Worm (Caenorhabditis elegans): ENCODE measurements around the gene tbc-2.

The tbc-2 gene

DNA sequence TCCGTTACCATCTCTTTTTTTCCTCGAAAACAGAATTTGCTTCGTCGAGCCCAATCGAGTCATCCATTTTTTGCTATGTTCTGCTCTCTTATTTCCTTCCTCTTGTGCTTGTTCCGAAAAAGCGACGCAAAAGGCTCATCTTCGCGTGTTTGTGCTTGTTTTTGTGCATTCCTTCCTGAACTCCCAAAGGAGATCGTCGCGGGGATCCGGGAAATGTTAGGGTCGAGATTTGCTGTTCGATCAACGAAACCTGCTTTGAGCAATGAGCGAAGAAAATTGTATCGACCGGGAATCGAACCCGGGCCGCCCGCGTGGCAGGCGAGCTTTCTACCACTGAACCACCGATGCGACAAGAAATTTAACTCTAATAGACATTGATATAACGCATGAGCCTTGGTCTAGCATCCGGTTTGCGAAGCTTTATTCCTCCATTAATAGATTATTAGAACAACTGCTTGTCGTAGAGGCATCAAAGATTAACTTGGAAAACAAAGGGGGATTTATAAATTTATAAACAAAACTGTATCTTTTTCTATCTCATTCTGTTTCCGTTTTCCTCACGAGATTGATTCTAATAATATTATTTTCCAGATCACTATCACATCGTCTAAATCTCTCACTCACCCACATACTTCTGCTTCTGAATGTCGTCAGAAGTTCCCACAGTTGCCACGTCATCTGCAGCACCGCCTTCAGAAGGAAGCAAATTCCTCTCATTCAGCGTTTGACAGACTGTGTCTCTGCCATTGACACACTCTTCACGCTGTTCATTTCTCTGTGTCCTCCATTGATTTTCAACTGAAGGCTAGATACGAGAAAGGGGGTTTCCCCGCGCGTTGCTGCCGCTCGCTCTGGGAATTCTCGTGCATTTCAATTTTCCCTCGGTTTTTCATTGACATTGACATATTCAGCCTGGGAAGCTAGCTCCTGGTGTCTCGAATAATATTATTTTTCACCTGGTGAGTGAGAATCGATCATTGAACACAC, 45.0 kb downstream of the tbc-2 start, which contains the start of gene K05F1.6 (continued):
- TF ChIP-seq zip-5 (tag; optimal IDR thresholded peaks at IDR 0.05) (no peak), mec-3 (tag; optimal IDR thresholded peaks at IDR 0.05; ENCODE audit: borderline replicate concordance) (no peak), C08G9.2 (tag; optimal IDR thresholded peaks at IDR 0.05) (peak; percentile 54), pqm-1 (tag; optimal IDR thresholded peaks at IDR 0.05) (peak; percentile 44), unc-86 (tag; optimal IDR thresholded peaks at IDR 0.05) (no peak), ceh-14 (tag; optimal IDR thresholded peaks at IDR 0.05) (peak; percentile 57), C38D4.7 (GFP tag; optimal IDR thresholded peaks at IDR 0.05) (peak; percentile 67), unc-42 (tag; optimal IDR thresholded peaks at IDR 0.05) (no peak), hlh-30 (tag; optimal IDR thresholded peaks at IDR 0.05; ENCODE audit: insufficient read depth) (no peak), che-1 (tag; optimal IDR thresholded peaks at IDR 0.05) (peak; percentile 63), ceh-2 (tag; optimal IDR thresholded peaks at IDR 0.05) (peak; percentile 34), pag-3 (tag; optimal IDR thresholded peaks at IDR 0.05; ENCODE audit: borderline replicate concordance) (peak; percentile 24)

DNA sequence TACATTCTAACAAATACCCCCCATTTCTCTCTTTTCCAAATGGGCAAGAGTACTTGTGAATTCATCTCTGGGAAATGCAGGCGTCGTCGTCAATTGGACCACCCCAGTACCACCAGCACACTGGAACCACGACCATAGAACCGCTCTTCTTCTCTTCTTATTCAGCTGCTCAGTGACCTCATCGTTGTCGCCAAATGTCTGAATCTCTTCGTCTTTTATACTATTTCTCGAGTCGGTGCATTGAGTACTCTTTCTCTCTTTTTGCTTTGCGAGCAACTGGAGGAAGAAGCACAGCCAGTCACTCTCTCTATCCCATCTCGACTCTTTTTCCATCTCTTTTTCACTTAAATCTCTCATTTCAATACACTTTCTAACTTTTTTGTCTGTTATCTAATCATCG, 47.4 kb downstream of the tbc-2 start:
- TF ChIP-seq ceh-18 (tag; optimal IDR thresholded peaks at IDR 0.05) (peak; percentile 46), unc-42 (tag; optimal IDR thresholded peaks at IDR 0.05) (peak; percentile 67), ceh-31 (tag; optimal IDR thresholded peaks at IDR 0.05) (peak; percentile 26), nfya-1 (tag; optimal IDR thresholded peaks at IDR 0.05) (peak; percentile 33), ceh-6 (GFP tag; optimal IDR thresholded peaks at IDR 0.05) (no peak), mec-3 (tag; optimal IDR thresholded peaks at IDR 0.05; ENCODE audit: borderline replicate concordance) (no peak), K02D7.2 (tag; optimal IDR thresholded peaks at IDR 0.05) (no peak), T23F11.4 (GFP tag; optimal IDR thresholded peaks at IDR 0.05) (no peak), odd-2 (tag; optimal IDR thresholded peaks at IDR 0.05) (no peak), unc-55 (GFP tag; optimal IDR thresholded peaks at IDR 0.05) (peak; percentile 42), pqm-1 (tag; optimal IDR thresholded peaks at IDR 0.05) (no peak), ceh-14 (tag; optimal IDR thresholded peaks at IDR 0.05) (peak; percentile 2), pax-1 (tag; optimal IDR thresholded peaks at IDR 0.05) (no peak), K09A11.1 (tag; optimal IDR thresholded peaks at IDR 0.05; ENCODE audit: insufficient read depth) (no peak), ceh-24 (tag; optimal IDR thresholded peaks at IDR 0.05) (no peak), ceh-48 (tag; optimal IDR thresholded peaks at IDR 0.05) (peak; percentile 21), F13H6.1 (tag; optimal IDR thresholded peaks at IDR 0.05) (no peak), tbx-2 (tag; optimal IDR thresholded peaks at IDR 0.05) (peak; percentile 11), ztf-16 (tag; optimal IDR thresholded peaks at IDR 0.05) (no peak)

DNA sequence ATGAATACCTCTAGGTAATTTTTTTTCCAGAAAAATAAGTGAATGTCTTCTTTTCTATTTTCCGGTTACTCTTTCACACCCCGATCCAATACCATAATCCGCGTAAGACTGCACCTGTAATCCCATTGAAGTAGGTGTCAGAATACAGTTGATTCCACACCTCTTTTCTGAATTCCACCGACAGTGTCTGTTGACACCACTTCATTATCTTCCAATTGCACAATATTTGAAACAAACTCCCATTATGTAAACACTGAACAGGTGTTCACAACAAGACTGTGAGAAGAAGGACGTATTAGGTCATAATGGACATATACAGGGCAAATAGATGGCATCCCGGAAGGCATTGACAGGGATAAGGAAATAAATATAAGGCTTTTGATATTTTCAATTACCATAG, 49.9 kb downstream of the tbc-2 start:
- no peak for TF ChIP-seq K09A11.1 (tag; optimal IDR thresholded peaks at IDR 0.05; ENCODE audit: insufficient read depth)
- TF ChIP-seq pat-9 (tag; optimal IDR thresholded peaks at IDR 0.05), result no peak
- no peak for TF ChIP-seq pag-3 (tag; optimal IDR thresholded peaks at IDR 0.05; ENCODE audit: borderline replicate concordance)
- TF ChIP-seq ttx-3 (tag; optimal IDR thresholded peaks at IDR 0.05), result no peak
- TF ChIP-seq ceh-48 (tag; optimal IDR thresholded peaks at IDR 0.05), result no peak
- no peak for TF ChIP-seq tbx-2 (tag; optimal IDR thresholded peaks at IDR 0.05)
- no peak for TF ChIP-seq ceh-2 (tag; optimal IDR thresholded peaks at IDR 0.05)
- no peak for TF ChIP-seq ama-1 (optimal IDR thresholded peaks at IDR 0.05)
- no peak for TF ChIP-seq nhr-11 (tag; optimal IDR thresholded peaks at IDR 0.05)
- no peak for TF ChIP-seq hlh-30 (tag; optimal IDR thresholded peaks at IDR 0.05; ENCODE audit: insufficient read depth)
- no peak for TF ChIP-seq ceh-6 (GFP tag; optimal IDR thresholded peaks at IDR 0.05)
- no peak for TF ChIP-seq ets-4 (tag; optimal IDR thresholded peaks at IDR 0.05)

DNA sequence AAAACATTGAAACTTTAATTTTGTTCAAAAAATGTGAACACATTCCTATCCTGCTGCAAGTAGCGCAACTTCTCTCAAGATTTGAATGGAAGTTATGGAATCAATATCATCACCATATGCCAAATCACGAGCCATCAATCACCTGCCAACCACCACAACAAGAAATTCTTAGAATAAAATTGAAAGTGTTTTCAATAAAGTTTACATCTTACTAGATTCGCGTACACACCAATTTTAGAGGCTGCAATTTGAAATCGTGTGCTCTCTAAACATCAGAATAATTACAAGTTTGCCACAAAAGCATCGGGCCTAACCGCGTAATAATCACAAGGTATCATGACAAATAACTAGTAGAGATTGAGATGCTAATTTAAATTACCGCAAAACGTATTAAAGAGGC, 52.4 kb downstream of the tbc-2 start:
- TF ChIP-seq dmd-4 (tag; optimal IDR thresholded peaks at IDR 0.05; ENCODE audit: borderline replicate concordance), result no peak
- no peak for TF ChIP-seq syd-9 (tag; optimal IDR thresholded peaks at IDR 0.05)
- TF ChIP-seq madf-2 (tag; optimal IDR thresholded peaks at IDR 0.05), result no peak
